Fruit fly (Drosophila melanogaster) whole organism, pupa: Measurements from ENCODE around the gene Hipk.

Experiments used
- CG10348 ChIP-seq: fragments of 200-800 bp; sonication (Bioruptor generic); IDR thresholded peaks from 2 replicates; pipeline ENCODE4 v1.3.6; 2022; ENCODE audit warnings: missing biosample characterization, missing genetic modification characterization
- CG12605 ChIP-seq: fragments of 200-800 bp; sonication (Bioruptor generic); IDR thresholded peaks from 2 replicates; pipeline ENCODE4 v1.3.6; 2022; ENCODE audit warnings: missing biosample characterization, missing genetic modification characterization
- CG13204 ChIP-seq: fragments of 200-800 bp; sonication (Bioruptor generic); optimal IDR thresholded peaks from 2 replicates; lab custom pipeline; 2018; ENCODE audit warnings: missing biosample characterization, mild to moderate bottlenecking, missing genetic modification characterization, moderate library complexity
- CG14655 ChIP-seq: fragments of 200-800 bp; sonication (Bioruptor generic); optimal IDR thresholded peaks from 3 replicates; lab custom pipeline; 2017; ENCODE audit warnings: mild to moderate bottlenecking, missing biosample characterization, missing genetic modification reagents, missing genetic modification characterization
- CG15710 ChIP-seq: fragments of 200-800 bp; sonication (Bioruptor generic); optimal IDR thresholded peaks from 2 replicates; lab custom pipeline; 2018; ENCODE audit warnings: missing biosample characterization, mild to moderate bottlenecking, missing genetic modification characterization, moderate library complexity
- CG17806 ChIP-seq: fragments of 200-800 bp; sonication (Bioruptor generic); optimal IDR thresholded peaks from 2 replicates; lab custom pipeline; 2018; ENCODE audit warnings: missing biosample characterization, mild to moderate bottlenecking, missing genetic modification characterization, moderate library complexity
- CG32121 ChIP-seq: fragments of 200-800 bp; sonication (Bioruptor generic); IDR thresholded peaks from 2 replicates; pipeline ENCODE4 v1.3.6; 2022; ENCODE audit warnings: missing biosample characterization, missing genetic modification characterization
- CG34367 ChIP-seq: fragments of 200-800 bp; sonication (Bioruptor generic); optimal IDR thresholded peaks from 2 replicates; lab custom pipeline; 2018; ENCODE audit warnings: missing biosample characterization, mild to moderate bottlenecking, missing genetic modification characterization
- CG4496 ChIP-seq: fragments of 200-800 bp; sonication (Bioruptor generic); IDR thresholded peaks from 3 replicates; pipeline ENCODE4 v1.3.6; 2022; ENCODE audit warnings: missing biosample characterization, missing genetic modification characterization
- CG8159 ChIP-seq: fragments of 200-800 bp; sonication (Bioruptor generic); optimal IDR thresholded peaks from 3 replicates; lab custom pipeline; 2018; ENCODE audit warnings: missing biosample characterization, mild to moderate bottlenecking, missing genetic modification characterization, moderate library complexity
- CG8301 ChIP-seq: fragments of 200-800 bp; sonication (Bioruptor generic); optimal IDR thresholded peaks from 2 replicates; lab custom pipeline; 2018; ENCODE audit warnings: missing biosample characterization, mild to moderate bottlenecking, missing genetic modification characterization
- CG9948 ChIP-seq: fragments of 200-800 bp; sonication (Bioruptor generic); optimal IDR thresholded peaks from 2 replicates; lab custom pipeline; 2018; ENCODE audit warnings: missing biosample characterization, mild to moderate bottlenecking, missing genetic modification characterization, moderate library complexity
- D1 ChIP-seq: fragments of 200-800 bp; sonication (Bioruptor generic); optimal IDR thresholded peaks from 2 replicates; lab custom pipeline; 2018; ENCODE audit warnings: missing biosample characterization, mild to moderate bottlenecking, missing genetic modification characterization, moderate library complexity
- EcR ChIP-seq: fragments of 200-800 bp; sonication (Bioruptor generic); optimal IDR thresholded peaks from 3 replicates; lab custom pipeline; 2019; ENCODE audit warnings: missing biosample characterization, missing genetic modification characterization, mild to moderate bottlenecking, moderate library complexity, missing genetic modification reagents
- Ets98B ChIP-seq: fragments of 200-800 bp; sonication (Bioruptor generic); IDR thresholded peaks from 2 replicates; pipeline ENCODE4 v1.3.6; 2022; ENCODE audit warnings: missing biosample characterization, missing genetic modification characterization
- Pif1A ChIP-seq: fragments of 200-800 bp; sonication (Bioruptor generic); optimal IDR thresholded peaks from 3 replicates; lab custom pipeline; 2016; ENCODE audit warnings: missing biosample characterization, missing genetic modification characterization
- Pif1B ChIP-seq: fragments of 200-800 bp; sonication (Bioruptor generic); optimal IDR thresholded peaks from 3 replicates; lab custom pipeline; 2016; ENCODE audit warnings: missing biosample characterization, missing genetic modification characterization
- Snoo ChIP-seq: fragments of 200-800 bp; sonication (Bioruptor generic); optimal IDR thresholded peaks from 3 replicates; lab custom pipeline; 2017; ENCODE audit warnings: missing biosample characterization, mild to moderate bottlenecking, missing genetic modification characterization, inconsistent platforms
- fd96Ca ChIP-seq: fragments of 200-800 bp; sonication (Bioruptor generic); IDR thresholded peaks from 3 replicates; pipeline ENCODE4 v1.3.6; 2022; ENCODE audit warnings: missing biosample characterization, missing genetic modification characterization
- gl ChIP-seq: fragments of 200-800 bp; sonication (Bioruptor generic); optimal IDR thresholded peaks from 2 replicates; lab custom pipeline; 2018; ENCODE audit warnings: missing biosample characterization, mild to moderate bottlenecking, missing genetic modification characterization
- rn ChIP-seq: fragments of 200-800 bp; sonication (Bioruptor generic); IDR thresholded peaks from 2 replicates; pipeline ENCODE4 v1.3.6; 2022; ENCODE audit warnings: missing biosample characterization, missing genetic modification characterization

The Hipk gene

dm6 chr3L:563951-564350 is 21.1 kb downstream of the Hipk start:
- TF ChIP-seq CG13204 (GFP tag; lab: Kevin White, UChicago) (no peak), EcR (GFP tag; lab: Kevin White, UChicago) (no peak), Pif1A (GFP tag; lab: Kevin White, UChicago) (no peak), CG17806 (tag; lab: Kevin White, UChicago) (peak; percentile 9), CG34367 (tag; lab: Kevin White, UChicago) (no peak), CG14655 (peak; percentile 45), rn (GFP tag; lab: Robert Waterston, UW) (no peak), CG10348 (GFP tag; lab: Robert Waterston, UW) (0 out of 2 replicates have a peak, but pooled peaks have one; percentile 44), CG4496 (0 out of 3 replicates have a peak, but pooled peaks have one; percentile 36), CG12605 (GFP tag; lab: Robert Waterston, UW) (no peak), CG8301 (tag; lab: Kevin White, UChicago) (peak; percentile 41), Ets98B (peak; percentile 55), Snoo (no peak), CG8159 (tag; lab: Kevin White, UChicago) (peak; percentile 4), fd96Ca (GFP tag; lab: Robert Waterston, UW) (peak; percentile 63; the same call in 1 of the 3 replicates), CG32121 (GFP tag; lab: Robert Waterston, UW) (peak; percentile 73), D1 (tag; lab: Kevin White, UChicago) (no peak), gl (tag; lab: Kevin White, UChicago) (no peak), CG15710 (tag; lab: Kevin White, UChicago) (no peak), CG9948 (tag; lab: Kevin White, UChicago) (peak; percentile 10), Pif1B (GFP tag; lab: Kevin White, UChicago) (no peak)

- TF ChIP-seq D1 (tag; lab: Kevin White, UChicago) (no peak), Snoo (no peak), CG14655 (no peak), CG9948 (tag; lab: Kevin White, UChicago) (no peak), CG15710 (tag; lab: Kevin White, UChicago) (no peak), CG34367 (tag; lab: Kevin White, UChicago) (no peak), CG17806 (tag; lab: Kevin White, UChicago) (no peak), Pif1A (GFP tag; lab: Kevin White, UChicago) (no peak), Pif1B (GFP tag; lab: Kevin White, UChicago) (no peak), CG13204 (GFP tag; lab: Kevin White, UChicago) (no peak), CG10348 (GFP tag; lab: Robert Waterston, UW) (no peak)
These were observed 22.7 kb downstream of the Hipk start for dm6 chr3L:565561-565960.

- TF ChIP-seq CG34367 (tag; lab: Kevin White, UChicago) (peak; percentile 91), gl (tag; lab: Kevin White, UChicago) (peak; percentile 65), Pif1B (GFP tag; lab: Kevin White, UChicago) (peak; percentile 81), CG8301 (tag; lab: Kevin White, UChicago) (peak; percentile 93), CG13204 (GFP tag; lab: Kevin White, UChicago) (peak; percentile 68), CG17806 (tag; lab: Kevin White, UChicago) (peak; percentile 92), CG10348 (GFP tag; lab: Robert Waterston, UW) (peak; percentile 72), rn (GFP tag; lab: Robert Waterston, UW) (no peak), CG15710 (tag; lab: Kevin White, UChicago) (peak; percentile 92), fd96Ca (GFP tag; lab: Robert Waterston, UW) (peak; percentile 69; the same call in 2 of the 3 replicates), Ets98B (peak; percentile 55), CG8159 (tag; lab: Kevin White, UChicago) (peak; percentile 95), EcR (GFP tag; lab: Kevin White, UChicago) (peak; percentile 90), Snoo (peak; percentile 86), CG12605 (GFP tag; lab: Robert Waterston, UW) (no peak; the same call in 1 of the 2 replicates), CG9948 (tag; lab: Kevin White, UChicago) (peak; percentile 91), Pif1A (GFP tag; lab: Kevin White, UChicago) (peak; percentile 86), CG32121 (GFP tag; lab: Robert Waterston, UW) (peak; percentile 78), CG14655 (peak; percentile 94), CG4496 (peak; percentile 82), D1 (tag; lab: Kevin White, UChicago) (no peak)
These were observed 23.2 kb downstream of the Hipk start for dm6 chr3L:565964-566627.

dm6 chr3L:572940-573339 is 30.1 kb downstream of the Hipk start:
- TF ChIP-seq CG8159 (tag; lab: Kevin White, UChicago), result no peak

dm6 chr3L:581037-581436 is 38.2 kb downstream of the Hipk start, which contains the start of gene Ppm1:
TSS of gene Ppm1 (plus strand) at chr3L:581337.
- TF ChIP-seq CG8159 (tag; lab: Kevin White, UChicago) (no peak), CG12605 (GFP tag; lab: Robert Waterston, UW) (no peak), CG10348 (GFP tag; lab: Robert Waterston, UW) (no peak), EcR (GFP tag; lab: Kevin White, UChicago) (no peak), CG14655 (no peak), CG8301 (tag; lab: Kevin White, UChicago) (no peak)
